Worm (Caenorhabditis elegans) whole organism, mixed stage, embryonic: ENCODE data around the gene pyc-1.

Experiments used
- ces-1 ChIP-seq: fragments of 150-350 bp; optimal IDR thresholded peaks from 2 replicates; lab custom pipeline; 2014; ENCODE audit warnings: missing biosample characterization, missing genetic modification reagents, missing genetic modification characterization
- elt-1 ChIP-seq: sonication (generic microtip); optimal IDR thresholded peaks from 2 replicates; lab custom pipeline; 2017; ENCODE audit warnings: missing genetic modification characterization, mild to moderate bottlenecking, missing compliant biosample characterization, antibody characterized with exemption, moderate library complexity, borderline replicate concordance; ENCODE audit not compliant: insufficient read depth
- elt-3 ChIP-seq: fragments of 150-350 bp; optimal IDR thresholded peaks from 2 replicates; lab custom pipeline; 2014; ENCODE audit warnings: missing biosample characterization, missing genetic modification characterization

DNA sequence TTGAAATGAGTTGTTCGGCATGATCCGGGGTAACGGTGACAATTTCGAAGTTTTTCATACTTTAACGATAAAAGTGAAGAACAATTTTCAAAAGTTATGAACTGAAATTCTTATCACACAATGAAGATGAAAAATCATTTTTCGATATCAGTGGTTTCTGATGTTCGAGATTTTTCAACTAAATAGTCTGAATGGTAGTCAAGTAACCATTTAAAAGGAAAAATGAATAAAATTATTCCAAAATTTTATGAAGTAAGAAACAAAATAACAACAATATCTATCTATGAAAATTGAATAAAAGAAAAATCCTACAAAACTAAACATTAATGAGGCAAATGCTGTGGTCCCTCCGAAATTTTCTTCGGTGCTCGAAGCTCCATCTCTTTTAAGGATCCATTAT, 3.3 kb upstream of the pyc-1 start, which contains the start of gene D2023.4:
- TF ChIP-seq elt-1 (tag; lab: Kevin White, UChicago) (no peak), ces-1 (no peak), elt-3 (tag; lab: Kevin White, UChicago) (no peak)
